Fruit fly (Drosophila melanogaster): Measurements from ENCODE around the gene Madm.

The Madm gene

dm6 chr3R:5791497-5791896 lies 49.2 kb downstream of the Madm start, which contains the start of gene Hpf1 (continued):
- no peak for TF ChIP-seq pita (GFP tag; optimal IDR thresholded peaks at IDR 0.05)
- no peak for TF ChIP-seq nerfin-2 (GFP tag; IDR thresholded peaks at IDR 0.05; ENCODE audit: partially characterized antibody)
- TF ChIP-seq gsb (GFP tag; IDR thresholded peaks at IDR 0.05), result peak; percentile 96
- TF ChIP-seq ab (GFP tag; optimal IDR thresholded peaks at IDR 0.05), result peak; percentile 96
- TF ChIP-seq bowl (GFP tag; IDR thresholded peaks at IDR 0.05), result peak; percentile 92
- TF ChIP-seq Dfd (GFP tag; optimal IDR thresholded peaks at IDR 0.05), result peak in 1 of 2 experiments; percentile 19
- peak; percentile 68 for TF ChIP-seq kni (GFP tag; optimal IDR thresholded peaks at IDR 0.05)
- TF ChIP-seq CG10543 (GFP tag; optimal IDR thresholded peaks at IDR 0.05), result peak; percentile 95
- peak; percentile 73 for TF ChIP-seq CG4360 (GFP tag; IDR thresholded peaks at IDR 0.05)
- TF ChIP-seq Trl (optimal IDR thresholded peaks at IDR 0.05), result no peak
- peak; percentile 99 for TF ChIP-seq Trl (GFP tag; optimal IDR thresholded peaks at IDR 0.05)
- TF ChIP-seq CG18764 (GFP tag; optimal IDR thresholded peaks at IDR 0.05), result peak; percentile 97
- peak; percentile 43 for TF ChIP-seq gfzf (GFP tag; optimal IDR thresholded peaks at IDR 0.05)
- TF ChIP-seq CG18011 (GFP tag; optimal IDR thresholded peaks at IDR 0.05), result peak; percentile 92
- TF ChIP-seq en (GFP tag; optimal IDR thresholded peaks at IDR 0.05), result peak; percentile 96
- peak; percentile 94 for TF ChIP-seq trem (tag; optimal IDR thresholded peaks at IDR 0.05)
- TF ChIP-seq yki (optimal IDR thresholded peaks at IDR 0.05), result no peak
- TF ChIP-seq kah (GFP tag; optimal IDR thresholded peaks at IDR 0.05), result peak; percentile 92
- peak; percentile 100 for TF ChIP-seq Ets65A (GFP tag)
- peak; percentile 23; the same call in 1 of the 2 replicates for TF ChIP-seq Scr (GFP tag; IDR thresholded peaks at IDR 0.05; ENCODE audit: partially characterized antibody)
- peak; percentile 99 for TF ChIP-seq Sox102F (GFP tag; optimal IDR thresholded peaks at IDR 0.05)
- TF ChIP-seq CG2712 (tag; optimal IDR thresholded peaks at IDR 0.05), result peak; percentile 98
- TF ChIP-seq ci (GFP tag; IDR thresholded peaks at IDR 0.05), result peak; percentile 98
- TF ChIP-seq tll (GFP tag; optimal IDR thresholded peaks at IDR 0.05), result peak; percentile 24 to 91
- no peak for TF ChIP-seq HLHmδ (GFP tag; optimal IDR thresholded peaks at IDR 0.05)
- TF ChIP-seq tup (GFP tag; optimal IDR thresholded peaks at IDR 0.05), result peak; percentile 96
- peak; percentile 61; the same call in 1 of the 3 replicates for TF ChIP-seq Opbp (GFP tag; IDR thresholded peaks at IDR 0.05; ENCODE audit: partially characterized antibody)
- TF ChIP-seq Nf-YB (GFP tag; optimal IDR thresholded peaks at IDR 0.05), result peak; percentile 88
- TF ChIP-seq Chrac-16 (GFP tag; optimal IDR thresholded peaks at IDR 0.05), result peak; percentile 99
- peak; percentile 99 for TF ChIP-seq shn (GFP tag; optimal IDR thresholded peaks at IDR 0.05)
- peak; percentile 96 for TF ChIP-seq slou (GFP tag; optimal IDR thresholded peaks at IDR 0.05)
- TF ChIP-seq CG1602 (GFP tag; optimal IDR thresholded peaks at IDR 0.05), result peak; percentile 98
- TF ChIP-seq tap (tag; optimal IDR thresholded peaks at IDR 0.05), result peak; percentile 97
- peak; percentile 96 for TF ChIP-seq cwo (GFP tag; optimal IDR thresholded peaks at IDR 0.05)
- peak; percentile 96 for TF ChIP-seq trh (GFP tag; optimal IDR thresholded peaks at IDR 0.05)
- peak; percentile 85 for TF ChIP-seq ash1 (GFP tag; optimal IDR thresholded peaks at IDR 0.05)
- peak; percentile 97 for TF ChIP-seq dm (GFP tag; optimal IDR thresholded peaks at IDR 0.05)
- TF ChIP-seq CG2120 (GFP tag; optimal IDR thresholded peaks at IDR 0.05), result peak; percentile 99
- peak; percentile 99 for TF ChIP-seq Oli (tag; optimal IDR thresholded peaks at IDR 0.05)
- TF ChIP-seq slp2 (GFP tag; optimal IDR thresholded peaks at IDR 0.05), result peak; percentile 96
- TF ChIP-seq fd102C (GFP tag; optimal IDR thresholded peaks at IDR 0.05), result peak; percentile 63
- peak; percentile 98 for TF ChIP-seq Dbx (GFP tag; IDR thresholded peaks at IDR 0.05)
- TF ChIP-seq CG10431 (GFP tag; optimal IDR thresholded peaks at IDR 0.05), result peak; percentile 74
- TF ChIP-seq CG5953 (GFP tag; IDR thresholded peaks at IDR 0.05), result peak; percentile 93
- TF ChIP-seq CG31224 (GFP tag; IDR thresholded peaks at IDR 0.05), result peak; percentile 95
- TF ChIP-seq wek (GFP tag; optimal IDR thresholded peaks at IDR 0.05), result peak; percentile 99
- no peak for TF ChIP-seq cad (GFP tag; optimal IDR thresholded peaks at IDR 0.05)
- TF ChIP-seq Dll (GFP tag; IDR thresholded peaks at IDR 0.05; ENCODE audit: partially characterized antibody), result peak; percentile 55; the same call in 3 of the 4 replicates
- peak in 1 of 3 experiments; percentile 87 for TF ChIP-seq Stat92E (GFP tag; optimal IDR thresholded peaks at IDR 0.05)
- TF ChIP-seq CG30403 (GFP tag; optimal IDR thresholded peaks at IDR 0.05), result peak; percentile 99

Data from whole organism, embryonic.